Worm (Caenorhabditis elegans): ENCODE data around the gene F09F7.6.

ce11 chrIII:5586925-5587324 lies 35.0 kb upstream of the F09F7.6 start, which contains the start of gene F56D2.2:
- no peak for TF ChIP-seq tab-1 (GFP tag; IDR thresholded peaks at IDR 0.05)
- no peak for TF ChIP-seq ref-1 (GFP tag; conservative IDR thresholded peaks at IDR 0.05)
- TF ChIP-seq cog-1 (tag; optimal IDR thresholded peaks at IDR 0.05): no peak
- TF ChIP-seq ztf-29 (GFP tag; IDR thresholded peaks at IDR 0.05): no peak

All from whole organism, midembryonic.